Fruit fly (Drosophila melanogaster): ENCODE results near the gene CG10516.

Gene CG10516

dm6 chr3L:16015765-16016760, 48.1 kb downstream of the CG10516 start (continued):
- TF ChIP-seq Spps (tag; optimal IDR thresholded peaks at IDR 0.05) (peak; percentile 35), CG17829 (tag; optimal IDR thresholded peaks at IDR 0.05) (peak; percentile 74), CG17361 (GFP tag; IDR thresholded peaks at IDR 0.05) (peak; percentile 81), trh (GFP tag; optimal IDR thresholded peaks at IDR 0.05) (no peak), phol (tag; optimal IDR thresholded peaks at IDR 0.05) (peak; percentile 58), CG7839 (tag; optimal IDR thresholded peaks at IDR 0.05) (peak; percentile 30), Six4 (GFP tag; optimal IDR thresholded peaks at IDR 0.05) (peak; percentile 1), zen2 (GFP tag; IDR thresholded peaks at IDR 0.05; ENCODE audit: partially characterized antibody) (no peak), CG9876 (GFP tag; optimal IDR thresholded peaks at IDR 0.05) (no peak), CG1024 (GFP tag; IDR thresholded peaks at IDR 0.05) (0 out of 2 replicates have a peak, but pooled peaks have one; percentile 2), CG33557 (GFP tag; optimal IDR thresholded peaks at IDR 0.05) (peak; percentile 47), lola (GFP tag; optimal IDR thresholded peaks at IDR 0.05) (peak in 1 of 3 experiments; percentile 69), CG10366 (GFP tag; IDR thresholded peaks at IDR 0.05) (no peak), chinmo (GFP tag; IDR thresholded peaks at IDR 0.05; ENCODE audit: partially characterized antibody) (no peak), CG4820 (GFP tag; optimal IDR thresholded peaks at IDR 0.05) (no peak), dysf (GFP tag; IDR thresholded peaks at IDR 0.05) (0 out of 3 replicates have a peak, but pooled peaks have one; percentile 21), gsb-n (tag; optimal IDR thresholded peaks at IDR 0.05) (peak; percentile 34), Sox100B (GFP tag; optimal IDR thresholded peaks at IDR 0.05) (peak; percentile 14), ab (GFP tag; optimal IDR thresholded peaks at IDR 0.05) (no peak), Doc3 (GFP tag; IDR thresholded peaks at IDR 0.05; ENCODE audit: partially characterized antibody) (no peak), nmo (GFP tag; optimal IDR thresholded peaks at IDR 0.05) (peak; percentile 56), Bteb2 (GFP tag; optimal IDR thresholded peaks at IDR 0.05) (no peak), CG6813 (GFP tag; optimal IDR thresholded peaks at IDR 0.05) (no peak), vvl (GFP tag; IDR thresholded peaks at IDR 0.05) (0 out of 2 replicates have a peak, but pooled peaks have one; percentile 19), Elba2 (GFP tag; optimal IDR thresholded peaks at IDR 0.05) (peak; percentile 47), sc (optimal IDR thresholded peaks at IDR 0.05) (no peak), sc (GFP tag; optimal IDR thresholded peaks at IDR 0.05) (no peak), CG2678 (tag; optimal IDR thresholded peaks at IDR 0.05) (peak; percentile 19), CG1603 (tag; optimal IDR thresholded peaks at IDR 0.05) (no peak), klu (GFP tag; IDR thresholded peaks at IDR 0.05) (no peak)

DNA sequence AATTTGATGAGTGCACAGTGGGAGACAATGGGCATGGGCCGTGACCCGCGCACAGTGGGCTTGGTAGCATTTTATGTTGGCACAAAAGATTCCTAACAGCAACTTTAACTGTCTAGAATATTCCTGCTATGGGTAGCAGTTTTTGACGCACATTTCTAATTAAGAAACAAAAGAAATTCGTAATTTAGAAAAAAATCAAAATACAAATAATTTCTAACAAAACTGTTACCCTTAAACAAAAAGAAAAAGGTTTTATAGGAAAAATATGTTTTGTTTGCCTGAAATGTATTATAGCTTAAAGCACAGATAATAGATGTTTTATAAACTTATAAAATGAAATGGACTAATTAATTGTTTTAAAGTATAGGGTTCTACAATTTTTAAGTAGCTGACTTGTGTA, 48.9 kb downstream of the CG10516 start:
- TF ChIP-seq gem (tag; optimal IDR thresholded peaks at IDR 0.05) (peak; percentile 16), tin (GFP tag; optimal IDR thresholded peaks at IDR 0.05) (peak; percentile 3), HmgZ (tag; optimal IDR thresholded peaks at IDR 0.05) (no peak), Mrtf (GFP tag; IDR thresholded peaks at IDR 0.05) (no peak), CG17361 (GFP tag; IDR thresholded peaks at IDR 0.05) (peak; percentile 70; the same call in 2 of the 3 replicates), aop (GFP tag; IDR thresholded peaks at IDR 0.05) (no peak), CG11504 (tag; optimal IDR thresholded peaks at IDR 0.05) (peak; percentile 17), CG4854 (GFP tag; optimal IDR thresholded peaks at IDR 0.05) (no peak), pzg (GFP tag; optimal IDR thresholded peaks at IDR 0.05) (no peak), Sox100B (GFP tag; optimal IDR thresholded peaks at IDR 0.05) (peak; percentile 31), nom (GFP tag; optimal IDR thresholded peaks at IDR 0.05) (no peak), Adf1 (GFP tag; IDR thresholded peaks at IDR 0.05) (no peak), gsb (GFP tag; IDR thresholded peaks at IDR 0.05) (no peak), CG43689 (GFP tag; IDR thresholded peaks at IDR 0.05) (no peak), phol (tag; optimal IDR thresholded peaks at IDR 0.05) (peak; percentile 26), CG4707 (GFP tag; optimal IDR thresholded peaks at IDR 0.05) (peak; percentile 67), Bteb2 (GFP tag; optimal IDR thresholded peaks at IDR 0.05) (no peak), CG15696 (tag; optimal IDR thresholded peaks at IDR 0.05) (peak; percentile 14), tgo (GFP tag; IDR thresholded peaks at IDR 0.05) (no peak), CG33557 (GFP tag; optimal IDR thresholded peaks at IDR 0.05) (no peak), h (optimal IDR thresholded peaks at IDR 0.05) (no peak), tio (GFP tag; optimal IDR thresholded peaks at IDR 0.05) (no peak), gfzf (GFP tag; optimal IDR thresholded peaks at IDR 0.05) (no peak)

All from whole organism, embryonic.